Worm (Caenorhabditis elegans) whole organism, L4/young adult: ENCODE data around the gene Y69A2AR.50.

Experiments used
- W03F9.2 ChIP-seq: fragments of 150-350 bp; optimal IDR thresholded peaks from 2 replicates; lab custom pipeline; 2014; ENCODE audit warnings: missing biosample characterization, missing genetic modification characterization
- dao-5 ChIP-seq: sonication (generic microtip); optimal IDR thresholded peaks from 2 replicates; lab custom pipeline; 2016; ENCODE audit warnings: missing genotype, missing genetic modification characterization, moderate library complexity, missing compliant biosample characterization
- him-1 ChIP-seq: sonication (generic microtip); optimal IDR thresholded peaks from 2 replicates; lab custom pipeline; 2016; ENCODE audit warnings: missing genotype, missing genetic modification reagents, missing genetic modification characterization, missing compliant biosample characterization

The Y69A2AR.50 gene

ce11 chrIV:2562071-2562470 is at the start of gene Y69A2AR.50:
Gene Y69A2AR.50, plus strand, starts transcription at chrIV:2562371.
- TF ChIP-seq dao-5 (tag; lab: Kevin White, UChicago): no peak
- no peak for TF ChIP-seq him-1
- TF ChIP-seq W03F9.2 (tag; lab: Kevin White, UChicago): no peak

- no peak for TF ChIP-seq W03F9.2 (tag; lab: Kevin White, UChicago)
- TF ChIP-seq him-1: no peak
- TF ChIP-seq dao-5 (tag; lab: Kevin White, UChicago): no peak
Observed at ce11 chrIV:2526836-2527235, 35.3 kb upstream of the Y69A2AR.50 start.

DNA sequence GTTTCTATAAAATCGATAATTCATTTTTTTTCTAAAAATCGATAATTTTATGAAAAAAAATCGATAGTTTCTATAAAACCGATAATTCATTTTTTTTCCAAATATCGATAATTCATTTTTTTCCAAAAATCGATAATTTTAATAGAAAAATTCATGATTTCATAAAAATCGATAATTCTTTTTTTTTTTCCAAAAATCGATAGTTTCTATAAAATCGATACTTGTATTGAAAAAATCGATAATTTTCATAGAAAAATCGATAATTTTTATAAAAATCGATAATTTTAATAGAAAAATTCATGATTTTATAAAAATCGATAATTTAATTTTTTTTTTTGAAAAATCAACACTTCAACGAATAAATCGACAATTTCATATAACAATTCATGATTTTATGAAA is 32.9 kb upstream of the Y69A2AR.50 start:
- no peak for TF ChIP-seq dao-5 (tag; lab: Kevin White, UChicago)
- TF ChIP-seq him-1: no peak
- no peak for TF ChIP-seq W03F9.2 (tag; lab: Kevin White, UChicago)

DNA sequence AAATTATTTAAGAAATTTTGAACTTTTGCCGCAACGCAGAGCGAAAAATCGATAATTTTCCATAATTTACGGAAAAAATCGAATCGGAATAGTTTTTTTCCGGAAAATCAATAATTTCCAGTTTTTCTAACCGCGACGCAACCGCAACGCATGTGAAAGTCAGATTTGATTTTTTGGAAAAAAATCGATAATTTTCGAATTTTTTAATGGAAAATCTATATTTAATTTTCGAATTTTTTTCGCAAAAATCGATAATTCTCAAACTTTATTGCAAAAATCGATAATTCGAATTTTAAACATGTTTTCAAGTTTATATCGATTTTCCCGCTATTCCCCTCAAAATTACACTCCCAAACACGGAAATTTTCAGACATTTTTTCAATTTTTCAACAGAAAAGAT is 31.9 kb upstream of the Y69A2AR.50 start:
- no peak for TF ChIP-seq him-1
- TF ChIP-seq W03F9.2 (tag; lab: Kevin White, UChicago): no peak
- TF ChIP-seq dao-5 (tag; lab: Kevin White, UChicago): no peak

DNA sequence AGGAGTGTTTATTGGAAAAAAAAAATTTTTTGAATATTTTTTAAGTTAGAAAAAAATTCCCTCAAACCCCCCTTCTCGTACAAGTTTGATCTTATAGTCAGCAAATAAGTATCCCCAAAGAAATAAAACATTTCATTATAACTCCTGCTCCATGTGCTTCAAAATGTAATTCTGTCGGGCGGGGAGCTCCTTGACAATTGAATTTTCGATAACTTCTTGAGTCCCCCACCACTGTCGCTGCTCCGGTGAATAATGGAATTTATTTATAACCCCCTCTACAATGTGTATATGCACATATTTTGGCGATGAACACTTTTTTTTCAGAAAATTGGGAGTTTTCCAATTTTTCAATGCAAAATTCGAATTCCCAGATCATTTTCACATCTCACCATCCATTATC is 24.4 kb upstream of the Y69A2AR.50 start:
- no peak for TF ChIP-seq W03F9.2 (tag; lab: Kevin White, UChicago)
- TF ChIP-seq dao-5 (tag; lab: Kevin White, UChicago): no peak
- no peak for TF ChIP-seq him-1

DNA sequence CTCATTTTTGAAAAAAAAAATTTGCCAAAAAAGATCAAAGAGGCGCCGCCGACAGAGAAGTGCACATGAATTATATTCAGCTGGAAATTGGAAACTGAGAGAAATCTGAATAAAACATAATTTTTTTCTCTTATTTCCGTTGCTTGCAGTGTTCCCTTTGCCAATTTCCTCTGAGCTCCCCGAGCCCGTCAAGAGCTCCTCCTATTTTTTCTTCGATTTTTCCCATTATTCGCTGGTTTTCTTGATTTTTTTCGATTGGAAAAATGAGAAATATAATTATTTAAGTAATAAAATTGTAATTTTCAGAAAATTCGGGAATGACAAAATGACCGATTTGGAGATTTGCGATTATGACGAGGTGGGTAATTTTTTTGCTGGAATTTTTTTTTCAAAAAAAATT is 20.2 kb upstream of the Y69A2AR.50 start, which contains the start of gene sprr-3:
TSS of gene sprr-3 (plus strand) at position 301 of the 400 bp plus-strand sequence.
- TF ChIP-seq W03F9.2 (tag; lab: Kevin White, UChicago): no peak

DNA sequence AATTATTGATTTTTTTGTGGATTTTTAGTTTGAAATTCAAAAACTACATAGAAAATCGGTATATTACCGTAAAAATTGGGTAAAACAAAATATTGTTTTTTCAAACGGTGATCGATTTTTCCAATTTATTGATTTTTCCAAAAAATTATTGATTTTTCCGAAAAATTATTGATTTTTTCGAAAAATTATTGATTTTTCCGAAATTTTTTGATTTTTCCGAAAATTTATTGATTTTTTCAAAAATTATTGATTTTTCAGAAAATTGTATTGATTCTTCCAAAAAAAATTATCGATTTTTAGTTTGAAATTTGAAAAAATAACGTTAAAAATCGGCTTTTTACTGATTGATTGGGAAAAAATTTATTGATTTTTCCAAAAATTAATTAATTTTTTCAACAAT is 13.4 kb upstream of the Y69A2AR.50 start:
- TF ChIP-seq him-1 (no peak), dao-5 (tag; lab: Kevin White, UChicago) (no peak), W03F9.2 (tag; lab: Kevin White, UChicago) (no peak)

DNA sequence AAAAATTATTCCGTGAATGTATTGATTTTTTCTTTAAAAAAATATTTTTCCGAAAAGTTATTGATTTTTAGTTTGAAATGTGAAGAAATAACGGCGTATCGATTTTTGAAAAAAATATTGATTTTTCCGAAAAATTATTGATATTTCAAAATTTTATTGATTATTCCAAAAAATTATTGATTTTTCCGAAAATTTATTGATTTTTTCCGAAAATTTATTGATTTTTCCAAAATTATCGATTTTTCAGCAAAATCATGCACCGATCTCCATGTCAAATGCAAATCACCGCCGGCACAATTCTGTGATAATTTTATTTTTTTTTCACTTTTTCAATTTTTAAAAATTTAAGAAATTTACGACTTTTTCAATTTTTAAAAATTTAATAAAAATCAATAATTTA is 12.6 kb upstream of the Y69A2AR.50 start:
- TF ChIP-seq W03F9.2 (tag; lab: Kevin White, UChicago) (no peak), him-1 (no peak)

DNA sequence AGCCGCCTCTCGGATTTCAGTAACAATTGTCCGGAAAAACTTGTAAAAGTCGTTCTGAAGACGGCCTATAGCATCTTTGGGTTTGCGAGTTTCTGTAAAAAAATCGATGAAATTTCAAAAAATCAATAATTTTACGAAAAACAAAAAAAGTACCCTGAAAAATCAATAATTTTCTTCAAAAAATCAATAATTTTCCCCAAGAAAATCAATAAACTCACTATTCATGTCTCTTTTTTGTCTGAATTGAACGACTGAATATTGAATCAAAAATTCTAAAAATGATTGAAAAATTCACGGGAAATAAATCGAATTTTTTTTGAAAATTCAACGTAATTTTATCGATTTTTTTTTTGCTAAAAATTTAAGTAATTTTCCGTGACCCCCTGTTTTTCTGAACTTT is 10.8 kb upstream of the Y69A2AR.50 start, which contains the start of gene Y69A2AR.23:
TSS of gene Y69A2AR.23 (minus strand) at position 267 of the 400 bp plus-strand sequence.
- TF ChIP-seq W03F9.2 (tag; lab: Kevin White, UChicago) (no peak), him-1 (no peak), dao-5 (tag; lab: Kevin White, UChicago) (no peak)

DNA sequence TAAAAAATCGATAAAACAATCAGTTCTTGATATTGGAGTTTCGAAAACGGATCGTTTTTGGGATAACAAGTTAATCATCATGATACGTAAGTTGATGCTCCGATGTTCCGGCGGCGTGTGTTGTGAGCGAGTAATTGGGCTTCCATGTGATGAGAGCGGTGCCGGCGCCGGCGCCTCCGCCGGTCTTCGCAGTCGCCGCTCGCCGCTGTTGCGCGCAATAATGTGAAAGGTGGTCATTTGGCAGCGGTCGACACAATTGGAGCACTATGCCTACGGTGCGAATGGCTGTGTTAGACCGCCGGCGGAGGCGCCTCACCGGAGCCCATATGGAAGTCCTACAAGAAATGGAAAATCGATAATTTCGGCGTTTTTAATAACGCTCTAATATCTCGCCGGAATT is 10.3 kb upstream of the Y69A2AR.50 start:
- TF ChIP-seq W03F9.2 (tag; lab: Kevin White, UChicago): no peak
- no peak for TF ChIP-seq him-1
- TF ChIP-seq dao-5 (tag; lab: Kevin White, UChicago): no peak

DNA sequence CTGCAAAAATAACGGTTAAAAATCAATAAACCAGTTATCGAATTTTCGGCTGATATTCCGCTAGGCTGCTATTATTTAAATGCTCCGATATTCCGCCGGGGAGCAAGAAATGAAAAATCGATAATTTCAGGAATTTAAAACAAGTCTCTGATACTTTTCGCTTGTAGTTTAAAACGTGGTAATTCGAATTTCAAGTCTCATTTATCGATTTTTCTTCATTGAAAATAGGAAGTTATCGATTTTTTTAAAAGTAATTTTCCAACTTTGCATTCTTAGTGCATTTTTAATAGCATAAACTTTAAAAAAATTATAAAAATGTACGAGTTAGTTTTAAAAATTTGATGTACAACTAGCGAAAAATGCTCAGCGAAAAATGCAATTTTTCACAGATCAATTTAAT is 9.9 kb upstream of the Y69A2AR.50 start:
- TF ChIP-seq dao-5 (tag; lab: Kevin White, UChicago): no peak
- TF ChIP-seq him-1: no peak
- TF ChIP-seq W03F9.2 (tag; lab: Kevin White, UChicago): no peak

DNA sequence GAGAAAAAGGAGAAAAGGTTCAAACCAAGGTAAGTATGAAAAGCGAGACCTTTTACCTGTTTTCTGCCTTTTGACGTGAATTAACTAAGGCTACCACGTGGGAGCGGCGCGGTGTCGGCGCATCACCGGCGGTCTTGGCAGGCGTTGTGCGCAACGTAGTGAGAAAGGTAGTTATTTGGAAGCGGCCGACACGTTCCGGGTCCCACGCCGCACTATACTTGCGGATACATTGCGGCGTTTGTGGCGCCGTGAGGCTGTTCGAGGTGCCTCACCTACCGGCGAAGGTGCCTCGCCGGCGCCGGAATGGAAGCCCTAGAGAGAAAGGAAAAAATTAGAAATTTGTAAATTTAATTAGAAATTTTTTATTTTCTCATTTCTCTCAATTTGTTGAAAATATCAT is 9.3 kb upstream of the Y69A2AR.50 start:
- TF ChIP-seq him-1 (no peak), W03F9.2 (tag; lab: Kevin White, UChicago) (no peak), dao-5 (tag; lab: Kevin White, UChicago) (no peak)

ce11 chrIV:2556211-2556610 is 6.0 kb upstream of the Y69A2AR.50 start:
- TF ChIP-seq dao-5 (tag; lab: Kevin White, UChicago) (no peak), W03F9.2 (tag; lab: Kevin White, UChicago) (no peak), him-1 (no peak)

DNA sequence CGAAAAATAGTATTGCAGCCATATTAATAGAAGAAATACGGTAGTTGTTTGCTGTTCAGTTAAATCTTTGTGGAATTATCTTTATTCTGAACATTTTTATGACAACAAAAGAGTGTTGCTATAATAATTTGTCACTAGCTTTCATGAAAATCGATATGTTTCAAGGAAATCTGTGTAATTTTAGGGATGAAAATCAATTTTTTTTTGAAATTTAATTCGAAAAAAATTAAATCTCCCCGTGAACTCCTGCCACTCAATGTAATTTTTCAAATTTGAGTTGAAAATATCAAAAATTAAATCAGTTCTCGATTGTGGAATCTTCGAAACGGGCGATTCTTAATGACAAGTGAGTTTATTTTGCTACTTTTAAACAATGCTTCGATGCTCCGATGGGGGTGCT is 813 bp upstream of the Y69A2AR.50 start, which contains the start of gene Y69A2AR.46:
TSS of gene Y69A2AR.46 (plus strand) at position 301 of the 400 bp plus-strand sequence.
- TF ChIP-seq W03F9.2 (tag; lab: Kevin White, UChicago) (no peak), dao-5 (tag; lab: Kevin White, UChicago) (no peak), him-1 (no peak)

- no peak for TF ChIP-seq W03F9.2 (tag; lab: Kevin White, UChicago)
- no peak for TF ChIP-seq him-1
- TF ChIP-seq dao-5 (tag; lab: Kevin White, UChicago): no peak
Observed at ce11 chrIV:2563969-2564368, 1.8 kb downstream of the Y69A2AR.50 start, which contains the start of gene Y69A2AR.24. Gene Y69A2AR.24, minus strand, starts transcription at chrIV:2564069.
